Worm (Caenorhabditis elegans) whole organism, L1 larva: Measurements from ENCODE around the gene K04F1.9.

ENCODE experiments used
- C34B4.2 ChIP-seq: sonication (generic microtip); optimal IDR thresholded peaks from 2 replicates; lab custom pipeline; 2017; ENCODE audit warnings: mild to moderate bottlenecking, missing genetic modification characterization, missing compliant biosample characterization
- Y116A8C.19 ChIP-seq: sonication (generic microtip); optimal IDR thresholded peaks from 2 replicates; lab custom pipeline; 2016; ENCODE audit warnings: missing compliant biosample characterization, missing genetic modification characterization, borderline replicate concordance
- aha-1 ChIP-seq: fragments of 150-350 bp; optimal IDR thresholded peaks from 2 replicates; lab custom pipeline; 2014; ENCODE audit warnings: missing biosample characterization, missing genetic modification characterization
- alr-1 ChIP-seq: fragments of 200-800 bp; sonication (Bioruptor generic); optimal IDR thresholded peaks from 2 replicates; lab custom pipeline; 2018; ENCODE audit warnings: borderline replicate concordance, mild to moderate bottlenecking, missing genetic modification characterization, missing compliant biosample characterization
- aly-2 ChIP-seq: fragments of 150-350 bp; optimal IDR thresholded peaks from 2 replicates; lab custom pipeline; 2014; ENCODE audit warnings: missing biosample characterization, missing genetic modification characterization
- ceh-8 ChIP-seq: fragments of 200-800 bp; sonication (Bioruptor generic); optimal IDR thresholded peaks from 2 replicates; lab custom pipeline; 2018; ENCODE audit warnings: mild to moderate bottlenecking, missing genetic modification characterization, moderate library complexity, missing compliant biosample characterization
- ceh-82 ChIP-seq, 3 experiments: fragments of 150-350 bp in 1 of 3; sonication (generic microtip) in 2 of 3; optimal IDR thresholded peaks; 2 replicates each; lab custom pipeline; 2014 to 2017; ENCODE audit warnings: missing biosample characterization in 3 of 3, missing genetic modification characterization in 3 of 3
- ceh-88 ChIP-seq: fragments of 200-800 bp; sonication (Bioruptor generic); IDR thresholded peaks from 2 replicates; pipeline ENCODE4 v1.3.6; 2022; ENCODE audit warnings: missing genetic modification characterization, missing compliant biosample characterization
- ceh-90 ChIP-seq: sonication (generic microtip); optimal IDR thresholded peaks from 2 replicates; lab custom pipeline; 2016; ENCODE audit warnings: missing genetic modification characterization, missing compliant biosample characterization
- ces-1 ChIP-seq: fragments of 150-350 bp; optimal IDR thresholded peaks from 2 replicates; lab custom pipeline; 2014; ENCODE audit warnings: missing biosample characterization, missing genetic modification reagents, missing genetic modification characterization
- dpl-1 ChIP-seq, 3 experiments: fragments of 150-350 bp in 2 of 3; sonication (generic microtip) in 1 of 3; optimal IDR thresholded peaks; 2 replicates each; lab custom pipeline; 2014 to 2017; ENCODE audit warnings: missing biosample characterization in 3 of 3, missing genetic modification characterization in 3 of 3, missing genetic modification reagents in 3 of 3
- dsc-1 ChIP-seq: sonication (generic microtip); optimal IDR thresholded peaks from 2 replicates; lab custom pipeline; 2016; ENCODE audit warnings: mild to moderate bottlenecking, missing genetic modification characterization, missing compliant biosample characterization
- egl-13 ChIP-seq: sonication (generic microtip); optimal IDR thresholded peaks from 2 replicates; lab custom pipeline; 2016; ENCODE audit warnings: missing genotype, missing genetic modification reagents, missing genetic modification characterization, missing compliant biosample characterization
- elt-3 ChIP-seq, 6 experiments: fragments of 150-350 bp in 1 of 6; sonication (generic microtip); optimal IDR thresholded peaks; 2 replicates each; lab custom pipeline; 2017 to 2018; ENCODE audit warnings: missing biosample characterization in 6 of 6, missing genetic modification characterization in 6 of 6, inconsistent platforms in 1 of 6
- ets-5 ChIP-seq: fragments of 200-800 bp; sonication (Bioruptor generic); IDR thresholded peaks from 2 replicates; pipeline ENCODE4 v1.3.6; 2022; ENCODE audit warnings: missing genetic modification characterization, missing compliant biosample characterization
- fkh-4 ChIP-seq: sonication (generic microtip); optimal IDR thresholded peaks from 2 replicates; lab custom pipeline; 2016; ENCODE audit warnings: missing compliant biosample characterization, missing genetic modification characterization, borderline replicate concordance
- fkh-8 ChIP-seq: sonication (generic microtip); optimal IDR thresholded peaks from 2 replicates; lab custom pipeline; 2016; ENCODE audit warnings: mild to moderate bottlenecking, missing genetic modification characterization, missing compliant biosample characterization
- grh-1 ChIP-seq: fragments of 200-800 bp; sonication (Bioruptor generic); IDR thresholded peaks from 2 replicates; pipeline ENCODE4 v1.3.6; 2022; ENCODE audit warnings: missing genetic modification reagents, missing genetic modification characterization, missing compliant biosample characterization
- hlh-17 ChIP-seq: fragments of 200-800 bp; sonication (Bioruptor generic); optimal IDR thresholded peaks from 2 replicates; lab custom pipeline; 2018; ENCODE audit warnings: missing genetic modification characterization, mild to moderate bottlenecking, missing compliant biosample characterization, moderate library complexity, borderline replicate concordance
- hpl-2 ChIP-seq: fragments of 150-350 bp; optimal IDR thresholded peaks from 2 replicates; lab custom pipeline; 2014; ENCODE audit warnings: missing biosample characterization, missing genetic modification reagents, missing genetic modification characterization
- isw-1 ChIP-seq: fragments of 200-800 bp; sonication (Bioruptor generic); IDR thresholded peaks from 2 replicates; pipeline ENCODE4 v1.3.6; 2022; ENCODE audit warnings: missing genetic modification characterization, missing compliant biosample characterization
- jun-1 ChIP-seq: fragments of 150-350 bp; optimal IDR thresholded peaks from 2 replicates; lab custom pipeline; 2014; ENCODE audit warnings: missing biosample characterization, missing genetic modification reagents, missing genetic modification characterization
- lin-13 ChIP-seq: fragments of 150-350 bp; optimal IDR thresholded peaks from 2 replicates; lab custom pipeline; 2014; ENCODE audit warnings: missing biosample characterization, missing genetic modification reagents, missing genetic modification characterization
- lin-14 ChIP-seq: fragments of 200-800 bp; sonication (Bioruptor generic); optimal IDR thresholded peaks from 2 replicates; lab custom pipeline; 2018; ENCODE audit warnings: mild to moderate bottlenecking, missing genetic modification characterization, moderate library complexity, missing compliant biosample characterization
- lin-35 ChIP-seq, 2 experiments: fragments of 150-350 bp; optimal IDR thresholded peaks; 2 replicates each; lab custom pipeline; 2014; ENCODE audit warnings: missing biosample characterization in 2 of 2, missing genetic modification characterization in 2 of 2, missing genetic modification reagents in 2 of 2
- lin-39 ChIP-seq: fragments of 150-350 bp; optimal IDR thresholded peaks from 2 replicates; lab custom pipeline; 2014; ENCODE audit warnings: missing biosample characterization, missing genetic modification reagents, missing genetic modification characterization
- lir-3 ChIP-seq: sonication (generic microtip); optimal IDR thresholded peaks from 2 replicates; lab custom pipeline; 2016; ENCODE audit warnings: mild to moderate bottlenecking, missing genetic modification characterization, moderate library complexity, missing compliant biosample characterization; ENCODE audit not compliant: poor library complexity
- lsy-2 ChIP-seq, 2 experiments: fragments of 150-350 bp; optimal IDR thresholded peaks; 2 replicates each; lab custom pipeline; 2014; ENCODE audit warnings: missing biosample characterization in 2 of 2, missing genetic modification characterization in 2 of 2
- mdl-1 ChIP-seq, 2 experiments: fragments of 150-350 bp; optimal IDR thresholded peaks; 2 replicates each; lab custom pipeline; 2014 to 2017; ENCODE audit warnings: missing biosample characterization in 2 of 2, missing genetic modification characterization in 2 of 2, inconsistent platforms in 1 of 2
- mef-2 ChIP-seq: fragments of 150-350 bp; optimal IDR thresholded peaks from 2 replicates; lab custom pipeline; 2014; ENCODE audit warnings: missing biosample characterization, missing genetic modification characterization
- mep-1 ChIP-seq: fragments of 150-350 bp; optimal IDR thresholded peaks from 2 replicates; lab custom pipeline; 2014; ENCODE audit warnings: missing biosample characterization, missing genetic modification characterization
- nhr-11 ChIP-seq: fragments of 150-350 bp; optimal IDR thresholded peaks from 2 replicates; lab custom pipeline; 2014; ENCODE audit warnings: missing biosample characterization, missing genetic modification characterization
- nhr-12 ChIP-seq: sonication (generic microtip); optimal IDR thresholded peaks from 2 replicates; lab custom pipeline; 2017; ENCODE audit warnings: missing biosample characterization, missing genetic modification characterization
- nhr-19 ChIP-seq: fragments of 200-800 bp; sonication (Bioruptor generic); conservative IDR thresholded peaks from 2 replicates; pipeline ENCODE4 v1.3.6; 2022; ENCODE audit warnings: missing genetic modification characterization, missing compliant biosample characterization
- nhr-20 ChIP-seq: sonication (generic microtip); optimal IDR thresholded peaks from 2 replicates; lab custom pipeline; 2016; ENCODE audit warnings: mild to moderate bottlenecking, missing genetic modification characterization, missing compliant biosample characterization
- nhr-237 ChIP-seq: fragments of 150-350 bp; optimal IDR thresholded peaks from 2 replicates; lab custom pipeline; 2014; ENCODE audit warnings: missing biosample characterization, missing genetic modification characterization
- nhr-28 ChIP-seq: fragments of 150-350 bp; optimal IDR thresholded peaks from 2 replicates; lab custom pipeline; 2014; ENCODE audit warnings: missing biosample characterization, missing genetic modification characterization
- nhr-47 ChIP-seq: sonication (generic microtip); optimal IDR thresholded peaks from 2 replicates; lab custom pipeline; 2016; ENCODE audit warnings: mild to moderate bottlenecking, missing genetic modification characterization, moderate library complexity, missing compliant biosample characterization
- nhr-71 ChIP-seq: sonication (generic microtip); optimal IDR thresholded peaks from 2 replicates; lab custom pipeline; 2016; ENCODE audit warnings: mild to moderate bottlenecking, missing genetic modification characterization, moderate library complexity, missing compliant biosample characterization
- nhr-76 ChIP-seq: sonication (generic microtip); optimal IDR thresholded peaks from 2 replicates; lab custom pipeline; 2017; ENCODE audit warnings: missing biosample characterization, missing genetic modification characterization
- nhr-85 ChIP-seq: sonication (generic microtip); peaks from one replicate; lab custom pipeline; 2016; ENCODE audit warnings: missing genetic modification characterization, inconsistent platforms, missing compliant biosample characterization
- pag-3 ChIP-seq: sonication (generic microtip); optimal IDR thresholded peaks from 2 replicates; lab custom pipeline; 2017; ENCODE audit warnings: missing genetic modification characterization, mild to moderate bottlenecking, missing compliant biosample characterization, antibody characterized with exemption, borderline replicate concordance; ENCODE audit not compliant: insufficient read depth
- pax-3 ChIP-seq: fragments of 200-800 bp; sonication (Bioruptor generic); optimal IDR thresholded peaks from 2 replicates; lab custom pipeline; 2018; ENCODE audit warnings: mild to moderate bottlenecking, missing genetic modification characterization, moderate library complexity, missing compliant biosample characterization
- pqm-1 ChIP-seq: sonication (generic microtip); optimal IDR thresholded peaks from 3 replicates; lab custom pipeline; 2017; ENCODE audit warnings: missing biosample characterization, missing genetic modification characterization
- rnt-1 ChIP-seq: sonication (generic microtip); optimal IDR thresholded peaks from 2 replicates; lab custom pipeline; 2016; ENCODE audit warnings: mild to moderate bottlenecking, missing genetic modification characterization, moderate library complexity, missing compliant biosample characterization
- sox-4 ChIP-seq: sonication (generic microtip); optimal IDR thresholded peaks from 2 replicates; lab custom pipeline; 2016; ENCODE audit warnings: missing genetic modification characterization, missing compliant biosample characterization
- sptf-1 ChIP-seq: fragments of 150-350 bp; optimal IDR thresholded peaks from 2 replicates; lab custom pipeline; 2014; ENCODE audit warnings: missing biosample characterization, missing genetic modification characterization
- swsn-7 ChIP-seq: sonication (generic microtip); optimal IDR thresholded peaks from 2 replicates; lab custom pipeline; 2016; ENCODE audit warnings: missing genetic modification characterization, missing compliant biosample characterization
- tlp-1 ChIP-seq: fragments of 150-350 bp; optimal IDR thresholded peaks from 2 replicates; lab custom pipeline; 2014; ENCODE audit warnings: missing biosample characterization, missing genetic modification characterization
- unc-86 ChIP-seq: sonication (generic microtip); optimal IDR thresholded peaks from 2 replicates; lab custom pipeline; 2016; ENCODE audit warnings: missing genetic modification characterization, missing compliant biosample characterization
- unc-98 ChIP-seq: fragments of 200-800 bp; sonication (Bioruptor generic); IDR thresholded peaks from 2 replicates; pipeline ENCODE4 v1.3.6; 2022; ENCODE audit warnings: missing genetic modification characterization, missing compliant biosample characterization
- xbp-1 ChIP-seq: sonication (generic microtip); optimal IDR thresholded peaks from 2 replicates; lab custom pipeline; 2016; ENCODE audit warnings: missing genetic modification characterization, missing compliant biosample characterization
- zag-1 ChIP-seq: fragments of 150-350 bp; optimal IDR thresholded peaks from 2 replicates; lab custom pipeline; 2014; ENCODE audit warnings: missing biosample characterization, missing genetic modification characterization

The K04F1.9 gene

DNA sequence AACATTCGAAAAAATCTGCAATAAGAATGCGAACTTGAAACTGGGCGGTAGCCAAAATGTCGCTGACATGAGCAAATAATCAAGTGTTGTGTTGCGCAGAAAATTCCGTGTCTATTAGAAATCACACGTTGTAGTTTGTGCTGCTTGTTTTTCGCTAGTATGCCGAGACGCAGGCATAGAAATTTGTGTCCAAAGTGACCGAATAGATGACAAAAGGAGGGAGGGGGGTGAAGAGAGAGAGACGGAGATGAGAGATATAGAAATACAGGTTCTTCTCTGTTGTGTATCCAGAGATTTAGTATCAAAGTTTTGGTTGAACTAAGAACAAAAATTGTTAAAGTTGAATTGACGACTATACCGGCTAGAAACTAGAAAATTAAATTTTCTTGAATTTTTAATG is 37.8 kb upstream of the K04F1.9 start (continued):
- TF ChIP-seq mdl-1 (tag; optimal IDR thresholded peaks at IDR 0.05; lab: Kevin White, UChicago) (peak in 1 of 2 experiments; percentile 49), ceh-8 (no peak), pqm-1 (no peak), unc-86 (tag; lab: Kevin White, UChicago) (no peak), Y116A8C.19 (tag; lab: Kevin White, UChicago) (no peak), dpl-1 (GFP tag; optimal IDR thresholded peaks at IDR 0.05; lab: Kevin White, UChicago) (peak in 2 of 3 experiments; percentile 3), tlp-1 (tag; lab: Kevin White, UChicago) (no peak), ceh-82 (tag; optimal IDR thresholded peaks at IDR 0.05; lab: Kevin White, UChicago) (peak in 2 of 3 experiments; percentile 10 to 17), C34B4.2 (tag; lab: Kevin White, UChicago) (no peak), alr-1 (tag; lab: Kevin White, UChicago) (no peak), unc-98 (GFP tag; lab: Robert Waterston, UW) (no peak), egl-13 (tag; lab: Kevin White, UChicago) (no peak), nhr-85 (peak; percentile 87), lsy-2 (tag; optimal IDR thresholded peaks at IDR 0.05; lab: Kevin White, UChicago) (peak in 1 of 2 experiments; percentile 25), lin-13 (no peak), nhr-47 (tag; lab: Kevin White, UChicago) (no peak), aha-1 (no peak), grh-1 (GFP tag; lab: Robert Waterston, UW) (no peak), lin-14 (peak; percentile 95), lir-3 (no peak), nhr-237 (no peak), swsn-7 (no peak), nhr-19 (GFP tag; lab: Robert Waterston, UW) (peak; percentile 21; the same call in 1 of the 2 replicates), lin-35 (GFP tag; optimal IDR thresholded peaks at IDR 0.05; lab: Kevin White, UChicago) (peak in 1 of 2 experiments; percentile 57), pag-3 (tag; lab: Kevin White, UChicago) (no peak), ceh-90 (tag; lab: Kevin White, UChicago) (no peak), nhr-71 (tag; lab: Kevin White, UChicago) (peak; percentile 67), mef-2 (tag; lab: Kevin White, UChicago) (no peak), mep-1 (tag; lab: Kevin White, UChicago) (peak; percentile 27), jun-1 (tag; lab: Kevin White, UChicago) (peak; percentile 35), lin-39 (tag; lab: Kevin White, UChicago) (no peak), nhr-11 (peak; percentile 3), pax-3 (tag; lab: Kevin White, UChicago) (no peak), isw-1 (GFP tag; lab: Robert Waterston, UW) (no peak), elt-3 (tag; optimal IDR thresholded peaks at IDR 0.05; lab: Kevin White, UChicago) (peak in 1 of 6 experiments; percentile 26), nhr-76 (tag; lab: Kevin White, UChicago) (no peak), ceh-88 (GFP tag; lab: Robert Waterston, UW) (no peak), fkh-8 (tag; lab: Kevin White, UChicago) (peak; percentile 30), aly-2 (tag; lab: Kevin White, UChicago) (no peak), zag-1 (no peak), sptf-1 (no peak), hpl-2 (GFP tag; lab: Kevin White, UChicago) (no peak), ces-1 (no peak), hlh-17 (GFP tag; lab: Kevin White, UChicago) (no peak), ets-5 (GFP tag; lab: Robert Waterston, UW) (no peak), fkh-4 (no peak), sox-4 (tag; lab: Kevin White, UChicago) (no peak), nhr-28 (tag; lab: Kevin White, UChicago) (peak; percentile 83), xbp-1 (no peak), nhr-12 (tag; lab: Kevin White, UChicago) (no peak), nhr-20 (tag; lab: Kevin White, UChicago) (peak; percentile 83), dsc-1 (tag; lab: Kevin White, UChicago) (no peak), rnt-1 (tag; lab: Kevin White, UChicago) (no peak)
